Worm (Caenorhabditis elegans) whole organism, mixed stage, embryonic: ENCODE data around the gene atf-8.

Experiments used
- M03D4.4 ChIP-seq: sonication (generic microtip); optimal IDR thresholded peaks from 2 replicates; lab custom pipeline; 2017; ENCODE audit warnings: mild to moderate bottlenecking, missing genetic modification characterization, missing compliant biosample characterization
- bed-3 ChIP-seq: fragments of 200-800 bp; sonication (Bioruptor generic); optimal IDR thresholded peaks from 3 replicates; lab custom pipeline; 2018; ENCODE audit warnings: mild to moderate bottlenecking, missing genetic modification characterization, moderate library complexity, missing compliant biosample characterization
- ceh-39 ChIP-seq: fragments of 150-350 bp; optimal IDR thresholded peaks from 2 replicates; lab custom pipeline; 2014; ENCODE audit warnings: missing biosample characterization, missing genetic modification characterization
- ceh-43 ChIP-seq: fragments of 200-800 bp; sonication (Bioruptor generic); optimal IDR thresholded peaks from 2 replicates; lab custom pipeline; 2018; ENCODE audit warnings: mild to moderate bottlenecking, missing genetic modification characterization, moderate library complexity, missing compliant biosample characterization
- ces-1 ChIP-seq: fragments of 150-350 bp; optimal IDR thresholded peaks from 2 replicates; lab custom pipeline; 2014; ENCODE audit warnings: missing biosample characterization, missing genetic modification reagents, missing genetic modification characterization
- cnd-1 ChIP-seq: fragments of 200-800 bp; sonication (Bioruptor generic); optimal IDR thresholded peaks from 2 replicates; lab custom pipeline; 2018; ENCODE audit warnings: mild to moderate bottlenecking, missing genetic modification characterization, missing compliant biosample characterization
- elt-3 ChIP-seq: fragments of 150-350 bp; optimal IDR thresholded peaks from 2 replicates; lab custom pipeline; 2014; ENCODE audit warnings: missing biosample characterization, missing genetic modification characterization
- flh-1 ChIP-seq: fragments of 200-800 bp; sonication (Bioruptor generic); optimal IDR thresholded peaks from 2 replicates; lab custom pipeline; 2018; ENCODE audit warnings: mild to moderate bottlenecking, missing genetic modification characterization, moderate library complexity, missing compliant biosample characterization
- ham-2 ChIP-seq: fragments of 200-800 bp; sonication (Bioruptor generic); optimal IDR thresholded peaks from 2 replicates; lab custom pipeline; 2018; ENCODE audit warnings: mild to moderate bottlenecking, missing genetic modification characterization, missing compliant biosample characterization
- hlh-1 ChIP-seq: fragments of 150-350 bp; optimal IDR thresholded peaks from 2 replicates; lab custom pipeline; 2014; ENCODE audit warnings: missing biosample characterization, missing genetic modification reagents, missing genetic modification characterization
- lin-13 ChIP-seq: fragments of 150-350 bp; optimal IDR thresholded peaks from 2 replicates; lab custom pipeline; 2014; ENCODE audit warnings: missing biosample characterization, missing genetic modification characterization
- lin-32 ChIP-seq: fragments of 200-800 bp; sonication (Bioruptor generic); optimal IDR thresholded peaks from 2 replicates; lab custom pipeline; 2018; ENCODE audit warnings: mild to moderate bottlenecking, missing genetic modification characterization, missing compliant biosample characterization
- lsy-2 ChIP-seq: fragments of 150-350 bp; optimal IDR thresholded peaks from 2 replicates; lab custom pipeline; 2014; ENCODE audit warnings: missing biosample characterization, missing genetic modification characterization
- mab-5 ChIP-seq: fragments of 150-350 bp; optimal IDR thresholded peaks from 2 replicates; lab custom pipeline; 2014; ENCODE audit warnings: missing biosample characterization, missing genetic modification characterization
- mls-2 ChIP-seq: sonication (generic microtip); optimal IDR thresholded peaks from 2 replicates; lab custom pipeline; 2016; ENCODE audit warnings: mild to moderate bottlenecking, missing genetic modification characterization, moderate library complexity, missing compliant biosample characterization
- nhr-2 ChIP-seq: fragments of 150-350 bp; optimal IDR thresholded peaks from 2 replicates; lab custom pipeline; 2014; ENCODE audit warnings: missing biosample characterization, missing genetic modification characterization
- nhr-237 ChIP-seq: fragments of 150-350 bp; optimal IDR thresholded peaks from 2 replicates; lab custom pipeline; 2014; ENCODE audit warnings: missing biosample characterization, missing genetic modification characterization
- pha-4 ChIP-seq: fragments of 150-350 bp; optimal IDR thresholded peaks from 2 replicates; lab custom pipeline; 2018; ENCODE audit warnings: missing biosample characterization, missing genetic modification reagents, missing genetic modification characterization
- sptf-1 ChIP-seq: sonication (generic microtip); optimal IDR thresholded peaks from 2 replicates; lab custom pipeline; 2017; ENCODE audit warnings: mild to moderate bottlenecking, missing genetic modification characterization, moderate library complexity, missing compliant biosample characterization
- unc-120 ChIP-seq: sonication (generic microtip); optimal IDR thresholded peaks from 2 replicates; lab custom pipeline; 2017; ENCODE audit warnings: missing genetic modification characterization, missing compliant biosample characterization; ENCODE audit not compliant: poor library complexity, severe bottlenecking
- unc-39 ChIP-seq: fragments of 150-350 bp; optimal IDR thresholded peaks from 2 replicates; lab custom pipeline; 2014; ENCODE audit warnings: missing biosample characterization, missing genetic modification characterization
- zip-8 ChIP-seq: fragments of 150-350 bp; optimal IDR thresholded peaks from 2 replicates; lab custom pipeline; 2014; ENCODE audit warnings: missing biosample characterization, missing genetic modification characterization
- ztf-11 ChIP-seq: fragments of 150-350 bp; optimal IDR thresholded peaks from 2 replicates; lab custom pipeline; 2014; ENCODE audit warnings: missing biosample characterization, missing genetic modification characterization

The atf-8 gene

DNA sequence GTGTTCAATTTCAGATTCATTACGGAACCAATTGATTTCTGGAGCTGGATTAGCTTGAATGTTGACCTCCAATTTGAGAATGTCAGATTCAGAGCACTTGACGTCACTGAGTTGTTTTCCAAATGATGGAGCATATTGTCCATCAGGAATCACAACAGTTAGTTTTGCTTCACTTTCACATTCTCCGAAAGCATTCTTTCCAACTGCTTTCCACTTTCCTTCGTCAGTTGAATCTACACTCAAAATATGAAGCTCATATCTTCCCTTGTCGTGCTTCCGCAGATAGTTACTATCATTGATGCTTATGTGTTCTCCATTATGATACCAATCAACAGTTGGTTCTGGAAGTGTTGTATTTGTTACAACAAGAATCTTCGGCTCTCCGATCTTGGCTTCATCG is 22.9 kb downstream of the atf-8 start:
- TF ChIP-seq cnd-1 (tag; lab: Kevin White, UChicago) (no peak), lin-32 (no peak), nhr-2 (tag; lab: Kevin White, UChicago) (no peak), ham-2 (GFP tag; lab: Kevin White, UChicago) (no peak), pha-4 (no peak), ztf-11 (tag; lab: Kevin White, UChicago) (no peak), sptf-1 (tag; lab: Kevin White, UChicago) (no peak), lin-13 (tag; lab: Kevin White, UChicago) (no peak)

DNA sequence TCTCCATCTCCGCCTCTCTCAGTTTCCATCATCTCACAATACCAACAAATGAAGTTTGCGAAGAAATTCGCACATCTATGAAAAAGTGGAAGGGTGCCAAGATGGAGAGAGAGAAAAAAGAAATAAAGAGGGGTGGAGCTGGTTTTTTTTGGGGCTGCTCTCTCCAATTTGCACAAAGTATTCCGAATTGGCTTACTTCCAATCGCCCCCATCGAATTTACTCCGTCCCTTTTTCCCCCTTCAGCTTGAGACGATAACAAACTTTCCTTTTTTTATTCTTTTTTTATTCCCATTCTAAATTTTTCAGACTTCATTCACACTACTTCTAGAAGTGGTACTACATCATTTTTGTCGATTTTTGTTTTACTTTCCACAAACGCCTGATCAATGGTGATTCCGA is 25.7 kb downstream of the atf-8 start, which contains the start of gene exp-2:
Gene exp-2, plus strand, starts transcription at position 301 of the 400 bp plus-strand sequence.
- TF ChIP-seq unc-120 (tag; lab: Kevin White, UChicago) (no peak), ceh-39 (tag; lab: Kevin White, UChicago) (no peak), bed-3 (no peak), flh-1 (GFP tag; lab: Kevin White, UChicago) (no peak), ham-2 (GFP tag; lab: Kevin White, UChicago) (no peak), M03D4.4 (no peak)

DNA sequence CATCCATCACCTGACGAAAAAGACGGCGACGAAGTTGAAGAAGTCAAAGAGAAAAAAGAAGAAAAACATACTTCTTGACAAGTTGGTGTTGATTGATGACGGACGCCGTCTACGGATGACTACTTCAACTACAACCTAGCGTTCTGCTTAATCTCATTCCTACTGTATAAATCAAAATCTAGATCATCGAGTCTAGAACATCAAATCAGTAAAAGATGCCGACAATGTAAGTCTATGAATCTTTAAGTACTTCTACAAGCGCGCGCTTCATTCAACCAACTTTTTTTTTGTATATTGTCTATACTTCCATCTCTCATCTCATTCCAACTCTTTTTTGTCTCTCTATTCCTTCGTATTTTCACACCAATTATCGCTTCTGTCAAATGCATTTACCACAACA is 30.0 kb downstream of the atf-8 start:
- no peak for TF ChIP-seq ceh-39 (tag; lab: Kevin White, UChicago)
- TF ChIP-seq unc-120 (tag; lab: Kevin White, UChicago): no peak
- no peak for TF ChIP-seq cnd-1 (tag; lab: Kevin White, UChicago)
- no peak for TF ChIP-seq nhr-237
- no peak for TF ChIP-seq lsy-2 (tag; lab: Kevin White, UChicago)
- TF ChIP-seq elt-3 (tag; lab: Kevin White, UChicago): no peak
- no peak for TF ChIP-seq mls-2 (tag; lab: Kevin White, UChicago)
- no peak for TF ChIP-seq ztf-11 (tag; lab: Kevin White, UChicago)
- no peak for TF ChIP-seq bed-3
- TF ChIP-seq ceh-43 (GFP tag; lab: Kevin White, UChicago): no peak
- TF ChIP-seq zip-8 (tag; lab: Kevin White, UChicago): no peak
- no peak for TF ChIP-seq unc-39 (tag; lab: Kevin White, UChicago)
- TF ChIP-seq ces-1: no peak
- TF ChIP-seq ham-2 (GFP tag; lab: Kevin White, UChicago): no peak

DNA sequence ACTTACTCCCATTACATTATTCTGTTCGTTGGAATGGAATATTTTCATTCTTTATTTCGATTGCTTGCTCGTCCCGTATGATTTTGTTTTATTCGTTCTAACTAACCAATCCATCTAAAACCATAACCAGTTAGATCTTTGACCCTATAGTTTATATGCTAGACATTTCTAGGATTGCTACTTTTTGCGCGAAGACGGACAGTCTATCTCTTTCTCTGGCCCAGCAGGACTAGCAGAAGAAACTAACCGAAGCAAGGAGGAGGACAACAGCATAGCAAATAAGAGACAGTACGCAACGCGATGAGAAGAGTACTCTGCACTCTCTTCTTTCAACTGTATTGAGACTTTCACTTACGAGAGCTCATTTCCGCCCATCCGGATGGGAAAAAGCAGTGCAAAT is 32.8 kb downstream of the atf-8 start:
- TF ChIP-seq unc-39 (tag; lab: Kevin White, UChicago): no peak
- TF ChIP-seq ham-2 (GFP tag; lab: Kevin White, UChicago): no peak
- no peak for TF ChIP-seq hlh-1
- TF ChIP-seq mab-5 (tag; lab: Kevin White, UChicago): no peak
- no peak for TF ChIP-seq ceh-39 (tag; lab: Kevin White, UChicago)
- TF ChIP-seq cnd-1 (tag; lab: Kevin White, UChicago): no peak
